Worm (Caenorhabditis elegans): ENCODE measurements around the gene srh-42.

DNA sequence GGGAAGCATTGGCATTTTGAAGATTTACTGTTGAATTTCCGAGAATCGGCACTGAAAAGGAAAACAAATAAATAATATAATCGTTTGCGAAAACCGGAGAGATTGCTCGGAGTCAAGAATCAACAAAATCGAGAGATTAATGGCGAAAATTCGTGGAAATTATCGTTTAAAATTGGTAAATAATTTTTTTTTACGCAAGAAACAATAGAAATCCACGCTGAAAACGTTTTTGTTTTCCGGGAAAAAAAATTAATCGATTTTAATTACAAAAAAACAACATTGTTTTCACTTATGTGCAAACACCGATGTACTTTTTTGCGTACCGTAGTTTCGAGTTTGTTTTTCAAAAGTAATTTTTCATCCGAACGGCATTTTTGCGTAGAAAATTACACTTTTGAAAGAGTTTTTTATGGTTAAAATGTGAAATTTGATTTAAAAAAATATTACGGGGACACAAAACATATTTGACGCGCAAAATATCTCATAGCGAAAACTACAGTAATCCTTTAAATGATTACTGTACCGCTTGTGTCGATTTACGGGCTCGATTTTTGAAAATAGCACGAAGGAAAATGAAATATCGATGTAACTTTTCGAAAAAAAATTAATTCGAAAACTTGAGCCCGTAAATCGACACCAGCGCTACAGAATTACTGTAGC lies 22.0 kb upstream of the srh-42 start, which contains the start of gene ctl-3:
- TF ChIP-seq pes-1 (GFP tag; IDR thresholded peaks at IDR 0.05) (no peak), F13C5.2 (tag; optimal IDR thresholded peaks at IDR 0.05) (no peak)
